Worm (Caenorhabditis elegans): ENCODE measurements around the gene pmk-2.

DNA sequence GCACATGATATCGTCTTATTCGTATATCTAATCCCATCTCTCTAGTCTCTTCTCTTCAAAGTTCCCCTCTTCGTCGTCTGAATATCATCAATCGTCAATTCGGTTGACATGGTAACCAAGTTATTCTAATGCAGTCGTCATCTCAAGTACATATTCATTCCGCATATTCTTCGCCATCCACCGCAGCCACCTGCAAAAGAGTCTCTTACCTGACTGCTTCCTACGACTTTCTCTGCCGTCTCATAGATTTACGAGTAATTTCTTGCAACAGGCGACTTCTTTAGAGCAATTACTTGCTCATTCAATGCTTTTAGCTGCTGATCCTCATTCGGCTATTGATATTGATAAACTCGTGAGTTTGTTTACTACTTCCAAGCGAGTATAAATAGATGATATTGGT lies 15.9 kb upstream of the pmk-2 start:
- no peak for TF ChIP-seq mdl-1 (tag; optimal IDR thresholded peaks at IDR 0.05)
- no peak for TF ChIP-seq ceh-16 (tag; optimal IDR thresholded peaks at IDR 0.05)
- no peak for TF ChIP-seq unc-62 (GFP tag; optimal IDR thresholded peaks at IDR 0.05)

Data from whole organism, L2 larva.